Fruit fly (Drosophila melanogaster): ENCODE measurements around the gene bowl.

The bowl gene

DNA sequence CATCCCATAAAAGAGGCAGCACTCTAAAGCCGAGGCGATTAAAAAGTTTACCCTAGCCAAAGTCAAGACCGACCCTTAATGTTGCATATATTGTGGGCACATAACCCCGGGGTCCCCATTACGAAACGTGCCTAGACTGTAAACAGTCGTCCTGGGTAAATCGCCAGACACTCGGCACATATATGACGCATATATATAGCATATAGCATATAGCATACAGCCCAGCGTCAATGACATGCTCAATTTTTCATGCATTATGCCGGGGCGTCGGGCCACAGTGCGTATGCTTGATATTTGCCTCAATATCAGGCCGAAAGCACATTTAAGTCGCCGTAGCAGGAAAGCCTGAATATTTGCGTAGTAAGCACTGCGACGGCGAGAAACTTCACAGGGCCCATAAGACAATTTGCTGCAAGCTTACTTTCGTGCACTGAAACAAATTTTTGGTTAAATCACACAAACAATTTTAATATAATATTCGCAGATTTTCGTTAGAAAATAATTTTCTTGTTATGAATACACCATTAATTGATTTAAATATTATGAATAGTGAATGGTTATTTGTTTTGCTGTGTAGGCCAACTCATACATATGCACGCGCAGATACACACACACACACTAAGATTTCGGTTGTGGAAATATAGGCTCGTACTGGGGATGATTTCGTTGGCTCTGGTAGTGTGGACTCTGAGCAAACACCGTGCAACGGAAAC, 16.5 kb upstream of the bowl start (continued):
- TF ChIP-seq CG10274 (GFP tag; optimal IDR thresholded peaks at IDR 0.05) (no peak), Elba2 (GFP tag; optimal IDR thresholded peaks at IDR 0.05) (no peak), ci (GFP tag; IDR thresholded peaks at IDR 0.05) (peak; percentile 38; the same call in 1 of the 3 replicates), CG12104 (GFP tag; optimal IDR thresholded peaks at IDR 0.05) (no peak), GATAe (GFP tag; conservative IDR thresholded peaks at IDR 0.05) (no peak), aop (GFP tag; IDR thresholded peaks at IDR 0.05) (no peak), kay (GFP tag; optimal IDR thresholded peaks at IDR 0.05) (no peak), z (GFP tag; IDR thresholded peaks at IDR 0.05) (no peak), Xrp1 (GFP tag; IDR thresholded peaks at IDR 0.05) (peak; percentile 42; the same call in 1 of the 2 replicates), Rfx (GFP tag; IDR thresholded peaks at IDR 0.05) (peak; percentile 62), CG10543 (GFP tag; optimal IDR thresholded peaks at IDR 0.05) (no peak), pan (optimal IDR thresholded peaks at IDR 0.05) (no peak), pan (GFP tag; optimal IDR thresholded peaks at IDR 0.05 in 1 of 2, IDR thresholded peaks at IDR 0.05 in 1 of 2) (peak in 1 of 2 experiments; percentile 27), lmd (GFP tag; IDR thresholded peaks at IDR 0.05) (peak; percentile 25; the same call in 1 of the 2 replicates), Ada2b (GFP tag; IDR thresholded peaks at IDR 0.05) (peak; percentile 43; the same call in 1 of the 2 replicates), Side (GFP tag; optimal IDR thresholded peaks at IDR 0.05) (no peak), disco-r (GFP tag; optimal IDR thresholded peaks at IDR 0.05) (no peak), B-H2 (GFP tag; optimal IDR thresholded peaks at IDR 0.05) (no peak), CG14050 (GFP tag; IDR thresholded peaks at IDR 0.05) (no peak), CG17568 (GFP tag; optimal IDR thresholded peaks at IDR 0.05) (no peak), CG18262 (tag; optimal IDR thresholded peaks at IDR 0.05) (no peak), CG4707 (GFP tag; optimal IDR thresholded peaks at IDR 0.05) (no peak), TFAM (GFP tag; optimal IDR thresholded peaks at IDR 0.05) (no peak), CG17328 (GFP tag; IDR thresholded peaks at IDR 0.05) (peak; percentile 39; the same call in 1 of the 2 replicates), pros (GFP tag; optimal IDR thresholded peaks at IDR 0.05) (no peak), BtbVII (GFP tag; optimal IDR thresholded peaks at IDR 0.05) (peak; percentile 13), Nf-YA (GFP tag; IDR thresholded peaks at IDR 0.05) (no peak), Eip74EF (GFP tag; optimal IDR thresholded peaks at IDR 0.05) (no peak), CG10979 (tag; optimal IDR thresholded peaks at IDR 0.05) (no peak), CG8388 (GFP tag; optimal IDR thresholded peaks at IDR 0.05) (no peak), CG18619 (GFP tag; optimal IDR thresholded peaks at IDR 0.05) (no peak), CG6813 (GFP tag; optimal IDR thresholded peaks at IDR 0.05) (no peak), CG16863 (GFP tag; optimal IDR thresholded peaks at IDR 0.05) (no peak), al (GFP tag; IDR thresholded peaks at IDR 0.05) (no peak), CG31388 (GFP tag; optimal IDR thresholded peaks at IDR 0.05) (no peak), HmgZ (tag; optimal IDR thresholded peaks at IDR 0.05) (peak; percentile 10), CG2116 (GFP tag; optimal IDR thresholded peaks at IDR 0.05) (no peak), zen2 (GFP tag; IDR thresholded peaks at IDR 0.05; ENCODE audit: partially characterized antibody) (no peak), CG10654 (GFP tag; optimal IDR thresholded peaks at IDR 0.05) (no peak), fd64A (GFP tag; optimal IDR thresholded peaks at IDR 0.05) (no peak), Scr (GFP tag; IDR thresholded peaks at IDR 0.05; ENCODE audit: partially characterized antibody) (no peak), ara (GFP tag; IDR thresholded peaks at IDR 0.05) (no peak), Six4 (GFP tag; optimal IDR thresholded peaks at IDR 0.05) (no peak), Oaz (GFP tag; IDR thresholded peaks at IDR 0.05) (no peak), CG9797 (GFP tag; optimal IDR thresholded peaks at IDR 0.05) (no peak), insv (GFP tag; optimal IDR thresholded peaks at IDR 0.05) (no peak), Max (GFP tag; optimal IDR thresholded peaks at IDR 0.05) (no peak), CG2875 (GFP tag; optimal IDR thresholded peaks at IDR 0.05) (no peak), phol (tag; optimal IDR thresholded peaks at IDR 0.05) (peak; percentile 7), CG33557 (GFP tag; optimal IDR thresholded peaks at IDR 0.05) (no peak)

Data from whole organism, embryonic.